Worm (Caenorhabditis elegans) whole organism, young adult: ENCODE data around the gene tag-164.

Experiments
- D2030.7 ChIP-seq: fragments of 200-800 bp; sonication (Bioruptor generic); IDR thresholded peaks from 2 replicates; pipeline ENCODE4 v1.3.6; 2022; ENCODE audit warnings: missing genetic modification reagents, missing genetic modification characterization, missing compliant biosample characterization
- F22D6.2 ChIP-seq: sonication (generic microtip); optimal IDR thresholded peaks from 2 replicates; lab custom pipeline; 2016; ENCODE audit warnings: mild to moderate bottlenecking, missing genetic modification characterization, missing compliant biosample characterization
- F23B12.7 ChIP-seq: sonication (generic microtip); optimal IDR thresholded peaks from 2 replicates; lab custom pipeline; 2017; ENCODE audit warnings: missing genetic modification characterization, mild to moderate bottlenecking, missing compliant biosample characterization, antibody characterized with exemption, moderate library complexity; ENCODE audit not compliant: insufficient read depth
- F37B4.10 ChIP-seq: fragments of 200-800 bp; sonication (Bioruptor generic); IDR thresholded peaks from 2 replicates; pipeline ENCODE4 v1.3.6; 2022; ENCODE audit warnings: missing genetic modification characterization, missing compliant biosample characterization
- F39B2.1 ChIP-seq: fragments of 200-800 bp; sonication (Bioruptor generic); IDR thresholded peaks from 2 replicates; pipeline ENCODE4 v1.3.6; 2022; ENCODE audit warnings: missing genetic modification reagents, missing genetic modification characterization, missing compliant biosample characterization
- F49E8.2 ChIP-seq: sonication (generic microtip); optimal IDR thresholded peaks from 3 replicates; lab custom pipeline; 2017; ENCODE audit warnings: missing genetic modification characterization, mild to moderate bottlenecking, missing compliant biosample characterization, antibody characterized with exemption, moderate library complexity; ENCODE audit not compliant: insufficient read depth
- F57A8.1 ChIP-seq: fragments of 200-800 bp; sonication (Bioruptor generic); optimal IDR thresholded peaks from 2 replicates; lab custom pipeline; 2018; ENCODE audit warnings: mild to moderate bottlenecking, missing genetic modification characterization, moderate library complexity, missing compliant biosample characterization
- F57C9.4 ChIP-seq: sonication (generic microtip); optimal IDR thresholded peaks from 2 replicates; lab custom pipeline; 2017; ENCODE audit warnings: mild to moderate bottlenecking, missing genetic modification characterization, missing compliant biosample characterization
- K11D2.4 ChIP-seq: fragments of 200-800 bp; sonication (Bioruptor generic); IDR thresholded peaks from 2 replicates; pipeline ENCODE4 v1.3.6; 2022; ENCODE audit warnings: missing genetic modification reagents, missing genetic modification characterization, missing compliant biosample characterization
- K12H6.12 ChIP-seq: fragments of 200-800 bp; sonication (Bioruptor generic); optimal IDR thresholded peaks from 2 replicates; lab custom pipeline; 2018; ENCODE audit warnings: mild to moderate bottlenecking, missing genetic modification characterization, missing compliant biosample characterization
- Y53F4B.3 ChIP-seq: fragments of 200-800 bp; sonication (Bioruptor generic); IDR thresholded peaks from 2 replicates; pipeline ENCODE4 v1.3.6; 2022; ENCODE audit warnings: missing genetic modification reagents, missing genetic modification characterization, missing compliant biosample characterization
- Y79H2A.3 ChIP-seq: fragments of 200-800 bp; sonication (Bioruptor generic); conservative IDR thresholded peaks from 2 replicates; pipeline ENCODE4 v1.3.6; 2022; ENCODE audit warnings: missing genetic modification reagents, missing genetic modification characterization, missing compliant biosample characterization
- akir-1 ChIP-seq: fragments of 200-800 bp; sonication (Bioruptor generic); optimal IDR thresholded peaks from 2 replicates; lab custom pipeline; 2018; ENCODE audit warnings: mild to moderate bottlenecking, missing genetic modification characterization, moderate library complexity, missing compliant biosample characterization
- aptf-3 ChIP-seq: fragments of 200-800 bp; sonication (Bioruptor generic); IDR thresholded peaks from 2 replicates; pipeline ENCODE4 v1.3.6; 2022; ENCODE audit warnings: missing genetic modification characterization, missing compliant biosample characterization
- attf-5 ChIP-seq: fragments of 200-800 bp; sonication (Bioruptor generic); optimal IDR thresholded peaks from 2 replicates; lab custom pipeline; 2018; ENCODE audit warnings: mild to moderate bottlenecking, missing genetic modification characterization, missing compliant biosample characterization
- bed-1 ChIP-seq: fragments of 200-800 bp; sonication (Bioruptor generic); IDR thresholded peaks from 2 replicates; pipeline ENCODE4 v1.3.6; 2022; ENCODE audit warnings: missing genetic modification reagents, missing genetic modification characterization, missing compliant biosample characterization
- cebp-1 ChIP-seq, 2 experiments: fragments of 200-800 bp in 1 of 2; sonication (Bioruptor generic) in 1 of 2; sonication (generic microtip) in 1 of 2; IDR thresholded peaks in 1 of 2; optimal IDR thresholded peaks in 1 of 2; 2 replicates each; pipeline versions ENCODE4 v1.3.6 to Lab custom; 2017 to 2022; ENCODE audit warnings: missing compliant biosample characterization in 2 of 2, missing genetic modification characterization in 2 of 2, mild to moderate bottlenecking in 1 of 2, missing genetic modification reagents in 1 of 2, moderate library complexity in 1 of 2
- cebp-2 ChIP-seq: fragments of 200-800 bp; sonication (Bioruptor generic); IDR thresholded peaks from 2 replicates; pipeline ENCODE4 v1.3.6; 2022; ENCODE audit warnings: missing genetic modification characterization, missing compliant biosample characterization
- ceh-27 ChIP-seq: fragments of 200-800 bp; sonication (Bioruptor generic); optimal IDR thresholded peaks from 2 replicates; lab custom pipeline; 2018; ENCODE audit warnings: mild to moderate bottlenecking, missing genetic modification characterization, moderate library complexity, missing compliant biosample characterization
- ceh-40 ChIP-seq: fragments of 200-800 bp; sonication (Bioruptor generic); IDR thresholded peaks from 2 replicates; pipeline ENCODE4 v1.3.6; 2022; ENCODE audit warnings: missing genetic modification characterization, missing compliant biosample characterization
- ceh-58 ChIP-seq: fragments of 200-800 bp; sonication (Bioruptor generic); IDR thresholded peaks from 2 replicates; pipeline ENCODE4 v1.3.6; 2022; ENCODE audit warnings: missing genetic modification characterization, missing compliant biosample characterization
- die-1 ChIP-seq: sonication (generic microtip); optimal IDR thresholded peaks from 2 replicates; lab custom pipeline; 2016; ENCODE audit warnings: missing genotype, mild to moderate bottlenecking, missing genetic modification characterization, missing compliant biosample characterization
- dpl-1 ChIP-seq: fragments of 150-350 bp; optimal IDR thresholded peaks from 2 replicates; lab custom pipeline; 2014; ENCODE audit warnings: missing biosample characterization, missing genetic modification reagents, missing genetic modification characterization
- egl-44 ChIP-seq: fragments of 200-800 bp; sonication (Bioruptor generic); IDR thresholded peaks from 2 replicates; pipeline ENCODE4 v1.3.6; 2022; ENCODE audit warnings: missing genetic modification reagents, missing genetic modification characterization, missing compliant biosample characterization
- ekl-4 ChIP-seq: fragments of 200-800 bp; sonication (Bioruptor generic); IDR thresholded peaks from 2 replicates; pipeline ENCODE4 v1.3.6; 2022; ENCODE audit warnings: missing genetic modification reagents, missing genetic modification characterization, missing compliant biosample characterization
- hmg-1.2 ChIP-seq: fragments of 200-800 bp; sonication (Bioruptor generic); IDR thresholded peaks from 2 replicates; pipeline ENCODE4 v1.3.6; 2022; ENCODE audit warnings: missing genetic modification reagents, missing genetic modification characterization, missing compliant biosample characterization
- hmg-20 ChIP-seq: fragments of 200-800 bp; sonication (Bioruptor generic); IDR thresholded peaks from 2 replicates; pipeline ENCODE4 v1.3.6; 2022; ENCODE audit warnings: missing genetic modification reagents, missing genetic modification characterization, missing compliant biosample characterization
- lag-1 ChIP-seq: fragments of 200-800 bp; sonication (Bioruptor generic); IDR thresholded peaks from 2 replicates; pipeline ENCODE4 v1.3.6; 2022; ENCODE audit warnings: missing genetic modification reagents, missing genetic modification characterization, missing compliant biosample characterization
- let-607 ChIP-seq, 2 experiments: fragments of 200-800 bp in 1 of 2; sonication (Bioruptor generic) in 1 of 2; sonication (generic microtip) in 1 of 2; optimal IDR thresholded peaks; 2 replicates each; lab custom pipeline; 2016 to 2018; ENCODE audit warnings: mild to moderate bottlenecking in 2 of 2, missing compliant biosample characterization in 2 of 2, missing genetic modification characterization in 2 of 2, moderate library complexity in 2 of 2, missing genotype in 1 of 2
- lin-54 ChIP-seq: fragments of 200-800 bp; sonication (Bioruptor generic); optimal IDR thresholded peaks from 2 replicates; lab custom pipeline; 2018; ENCODE audit warnings: mild to moderate bottlenecking, missing genetic modification characterization, missing compliant biosample characterization
- mcd-1 ChIP-seq: fragments of 200-800 bp; sonication (Bioruptor generic); IDR thresholded peaks from 2 replicates; pipeline ENCODE4 v1.3.6; 2022; ENCODE audit warnings: missing genetic modification reagents, missing genetic modification characterization, missing compliant biosample characterization
- mel-28 ChIP-seq: sonication (generic microtip); optimal IDR thresholded peaks from 2 replicates; lab custom pipeline; 2016; ENCODE audit warnings: borderline replicate concordance, mild to moderate bottlenecking, missing genetic modification characterization, missing compliant biosample characterization
- nhr-80 ChIP-seq: sonication (generic microtip); optimal IDR thresholded peaks from 2 replicates; lab custom pipeline; 2016; ENCODE audit warnings: missing genetic modification characterization, missing compliant biosample characterization
- rec-8 ChIP-seq, 2 experiments: sonication (generic microtip); optimal IDR thresholded peaks; 2 replicates each; lab custom pipeline; 2016; ENCODE audit warnings: mild to moderate bottlenecking in 2 of 2, missing genetic modification characterization in 2 of 2, missing genetic modification reagents in 2 of 2, missing genotype in 2 of 2, missing biosample characterization in 1 of 2, missing compliant biosample characterization in 1 of 2, moderate library complexity in 1 of 2
- snpc-1.3 ChIP-seq: sonication (generic microtip); optimal IDR thresholded peaks from 2 replicates; lab custom pipeline; 2017; ENCODE audit warnings: missing genetic modification characterization, mild to moderate bottlenecking, missing compliant biosample characterization, antibody characterized with exemption, moderate library complexity, missing genotype, missing genetic modification reagents; ENCODE audit not compliant: insufficient read depth
- somi-1 ChIP-seq: fragments of 200-800 bp; sonication (Bioruptor generic); optimal IDR thresholded peaks from 2 replicates; lab custom pipeline; 2018; ENCODE audit warnings: mild to moderate bottlenecking, missing genetic modification characterization, missing compliant biosample characterization
- sptf-2 ChIP-seq: fragments of 200-800 bp; sonication (Bioruptor generic); optimal IDR thresholded peaks from 2 replicates; lab custom pipeline; 2018; ENCODE audit warnings: mild to moderate bottlenecking, missing genetic modification characterization, missing compliant biosample characterization
- tbp1 ChIP-seq: fragments of 200-800 bp; sonication (Bioruptor generic); optimal IDR thresholded peaks from 2 replicates; lab custom pipeline; 2018; ENCODE audit warnings: mild to moderate bottlenecking, missing genetic modification characterization, missing compliant biosample characterization
- tlf-1 ChIP-seq: fragments of 200-800 bp; sonication (Bioruptor generic); optimal IDR thresholded peaks from 2 replicates; lab custom pipeline; 2018; ENCODE audit warnings: mild to moderate bottlenecking, missing genetic modification characterization, missing compliant biosample characterization
- zfh-2 ChIP-seq: fragments of 200-800 bp; sonication (Bioruptor generic); conservative IDR thresholded peaks from 2 replicates; pipeline ENCODE4 v1.3.6; 2022; ENCODE audit warnings: missing genetic modification reagents, missing genetic modification characterization, missing compliant biosample characterization
- ztf-18 ChIP-seq: sonication (generic microtip); optimal IDR thresholded peaks from 2 replicates; lab custom pipeline; 2016; ENCODE audit warnings: missing genotype, mild to moderate bottlenecking, missing genetic modification characterization, missing compliant biosample characterization
- ztf-22 ChIP-seq: fragments of 200-800 bp; sonication (Bioruptor generic); optimal IDR thresholded peaks from 2 replicates; lab custom pipeline; 2018; ENCODE audit warnings: mild to moderate bottlenecking, missing genetic modification characterization, moderate library complexity, missing compliant biosample characterization
- ztf-26 ChIP-seq: sonication (generic microtip); optimal IDR thresholded peaks from 2 replicates; lab custom pipeline; 2017; ENCODE audit warnings: missing genetic modification characterization, missing compliant biosample characterization
- ztf-28 ChIP-seq: fragments of 200-800 bp; sonication (Bioruptor generic); IDR thresholded peaks from 2 replicates; pipeline ENCODE4 v1.3.6; 2022; ENCODE audit warnings: missing genetic modification reagents, missing genetic modification characterization, missing compliant biosample characterization

tag-164 gene

DNA sequence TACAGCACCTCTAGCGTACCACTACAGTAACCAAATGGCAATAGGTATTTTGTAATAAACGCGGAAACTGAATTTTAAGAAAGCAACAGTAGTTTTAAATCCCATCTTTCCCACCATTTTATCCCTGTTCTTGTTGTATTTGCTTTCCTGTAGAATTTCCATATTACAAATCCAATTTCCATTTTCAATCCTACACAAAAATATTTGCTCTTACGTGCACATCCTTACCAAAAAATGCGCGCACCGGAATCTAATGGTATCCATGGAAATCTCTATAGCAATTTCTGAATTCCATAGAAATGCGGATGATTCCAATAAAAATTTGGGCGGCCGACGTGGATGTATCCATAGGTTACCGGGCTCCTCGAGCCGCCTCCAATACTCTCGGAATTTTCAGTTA is 29.2 kb upstream of the tag-164 start, which contains the start of gene trf-1:
Gene trf-1, plus strand, starts transcription at position 301 of the 400 bp plus-strand sequence.
- TF ChIP-seq tlf-1 (GFP tag; lab: Kevin White, UChicago) = no peak
- TF ChIP-seq zfh-2 (GFP tag; lab: Robert Waterston, UW) = no peak
- no peak for TF ChIP-seq F57C9.4 (tag; lab: Kevin White, UChicago)
- TF ChIP-seq attf-5 (GFP tag; lab: Kevin White, UChicago) = no peak
- no peak for TF ChIP-seq F22D6.2 (tag; lab: Kevin White, UChicago)
- TF ChIP-seq dpl-1 (GFP tag; lab: Kevin White, UChicago) = no peak
- no peak for TF ChIP-seq F39B2.1 (GFP tag; lab: Robert Waterston, UW)
- no peak for TF ChIP-seq tbp1 (GFP tag; lab: Kevin White, UChicago)
- no peak for TF ChIP-seq ztf-18
- TF ChIP-seq F37B4.10 = no peak
- no peak for TF ChIP-seq ceh-58 (GFP tag; lab: Robert Waterston, UW)
- TF ChIP-seq hmg-20 (GFP tag; lab: Robert Waterston, UW) = no peak
- no peak for TF ChIP-seq lag-1 (GFP tag; lab: Robert Waterston, UW)
- no peak for TF ChIP-seq D2030.7

DNA sequence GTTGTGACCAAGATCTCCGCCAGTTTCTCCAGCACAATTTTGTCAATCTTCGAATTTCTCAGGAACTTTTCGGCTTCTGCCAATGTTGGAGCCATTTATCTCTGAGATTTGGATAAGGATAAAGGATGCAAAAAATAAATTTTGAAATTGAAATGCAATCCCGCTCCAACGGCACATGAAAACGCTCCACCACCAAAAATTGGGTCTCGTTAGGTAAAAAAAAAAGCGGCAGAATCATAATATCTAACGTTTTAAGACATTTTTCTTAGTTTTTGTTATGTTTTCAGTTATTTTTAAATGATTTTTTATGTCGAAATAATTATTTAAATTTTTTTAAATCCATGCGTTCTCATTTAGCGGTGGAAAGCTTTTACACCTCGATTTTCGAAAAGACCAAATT is 24.9 kb upstream of the tag-164 start, which contains the start of gene F45G2.7:
Gene F45G2.7, minus strand, starts transcription at position 101 of the 400 bp plus-strand sequence.
- TF ChIP-seq ekl-4 (GFP tag; lab: Robert Waterston, UW) (no peak), tlf-1 (GFP tag; lab: Kevin White, UChicago) (no peak), akir-1 (GFP tag; lab: Kevin White, UChicago) (no peak), let-607 (tag; optimal IDR thresholded peaks at IDR 0.05; lab: Kevin White, UChicago) (no peak), die-1 (tag; lab: Kevin White, UChicago) (no peak), bed-1 (no peak), rec-8 (tag; optimal IDR thresholded peaks at IDR 0.05; lab: Kevin White, UChicago) (no peak), snpc-1.3 (no peak), somi-1 (GFP tag; lab: Kevin White, UChicago) (no peak), F57A8.1 (no peak)

- TF ChIP-seq ceh-40 (GFP tag; lab: Robert Waterston, UW) (no peak), ztf-28 (no peak), F23B12.7 (tag; lab: Kevin White, UChicago) (no peak), F22D6.2 (tag; lab: Kevin White, UChicago) (no peak), aptf-3 (GFP tag; lab: Robert Waterston, UW) (no peak)
- TF ChIP-seq, all 124 proteins: peak for 0
Observed at ce11 chrIII:13435570-13435969, 23.8 kb upstream of the tag-164 start, which contains the start of gene F45G2.8. F45G2.8 (minus strand) TSS chrIII:13435670.

- TF ChIP-seq ztf-22 (GFP tag; lab: Kevin White, UChicago) (no peak), mel-28 (tag; lab: Kevin White, UChicago) (no peak), cebp-2 (GFP tag; lab: Robert Waterston, UW) (no peak), F49E8.2 (no peak), K11D2.4 (no peak), Y79H2A.3 (GFP tag; lab: Robert Waterston, UW) (no peak), K12H6.12 (tag; lab: Kevin White, UChicago) (no peak), sptf-2 (GFP tag; lab: Kevin White, UChicago) (no peak), ceh-27 (no peak), somi-1 (GFP tag; lab: Kevin White, UChicago) (no peak), lin-54 (no peak), F22D6.2 (tag; lab: Kevin White, UChicago) (no peak), mcd-1 (GFP tag; lab: Robert Waterston, UW) (no peak), hmg-1.2 (no peak), nhr-80 (tag; lab: Kevin White, UChicago) (no peak), ztf-26 (tag; lab: Kevin White, UChicago) (no peak), egl-44 (GFP tag; lab: Robert Waterston, UW) (no peak), cebp-1 (GFP tag; IDR thresholded peaks at IDR 0.05; lab: Robert Waterston, UW) (no peak), cebp-1 (tag; optimal IDR thresholded peaks at IDR 0.05; lab: Kevin White, UChicago) (no peak), Y53F4B.3 (GFP tag; lab: Robert Waterston, UW) (no peak)
Observed at ce11 chrIII:13436843-13437242, 22.5 kb upstream of the tag-164 start, which contains the start of gene F45G2.9. F45G2.9 (minus strand) TSS chrIII:13436943.
